Worm (Caenorhabditis elegans): ENCODE data around the gene F10B5.3.

Gene F10B5.3

ce11 chrII:8102041-8102440 lies 47.8 kb downstream of the F10B5.3 start, which contains the start of gene sre-2:
Gene sre-2, minus strand, starts transcription at chrII:8102141.
- TF ChIP-seq nhr-27 (tag; optimal IDR thresholded peaks at IDR 0.05): no peak
- no peak for TF ChIP-seq attf-6 (GFP tag; IDR thresholded peaks at IDR 0.05)
- no peak for TF ChIP-seq C17E4.6 (GFP tag; IDR thresholded peaks at IDR 0.05)
- TF ChIP-seq F33H1.4 (GFP tag; IDR thresholded peaks at IDR 0.05): no peak
- TF ChIP-seq nhr-179 (tag; optimal IDR thresholded peaks at IDR 0.05): no peak
- no peak for TF ChIP-seq F55B11.4 (tag; optimal IDR thresholded peaks at IDR 0.05; ENCODE audit: borderline replicate concordance, insufficient read depth)
- no peak for TF ChIP-seq madf-6 (GFP tag; IDR thresholded peaks at IDR 0.05)
- TF ChIP-seq unc-130 (GFP tag; optimal IDR thresholded peaks at IDR 0.05): no peak

ce11 chrII:8099212-8099784 lies 50.5 kb downstream of the F10B5.3 start:
- TF ChIP-seq snpc-3.4 (tag; optimal IDR thresholded peaks at IDR 0.05) (no peak), lin-26 (GFP tag; IDR thresholded peaks at IDR 0.05) (no peak), lin-35 (GFP tag; optimal IDR thresholded peaks at IDR 0.05) (no peak), egl-44 (GFP tag; IDR thresholded peaks at IDR 0.05) (no peak), F57C9.4 (tag; optimal IDR thresholded peaks at IDR 0.05) (no peak), rpc-1 (optimal IDR thresholded peaks at IDR 0.05) (no peak), rpc-1 (tag; optimal IDR thresholded peaks at IDR 0.05) (no peak), F49E8.2 (tag; optimal IDR thresholded peaks at IDR 0.05; ENCODE audit: insufficient read depth) (no peak), F33H1.4 (GFP tag; IDR thresholded peaks at IDR 0.05) (no peak), Y56A3A.18 (GFP tag; IDR thresholded peaks at IDR 0.05) (no peak), die-1 (tag; optimal IDR thresholded peaks at IDR 0.05) (no peak), ztf-3 (GFP tag; optimal IDR thresholded peaks at IDR 0.05) (no peak), egrh-3 (GFP tag; IDR thresholded peaks at IDR 0.05) (no peak), hrde-1 (tag; optimal IDR thresholded peaks at IDR 0.05; ENCODE audit: borderline replicate concordance) (no peak), ztf-26 (tag; optimal IDR thresholded peaks at IDR 0.05) (no peak), F52B5.7 (tag; optimal IDR thresholded peaks at IDR 0.05) (no peak), cebp-1 (GFP tag; IDR thresholded peaks at IDR 0.05) (no peak), cebp-1 (tag; optimal IDR thresholded peaks at IDR 0.05) (no peak)

Measured in whole organism, young adult.